Worm (Caenorhabditis elegans) whole organism, late embryonic: ENCODE data around the gene T05C12.11.

Source experiments
- C08G9.2 ChIP-seq: sonication (generic microtip); optimal IDR thresholded peaks from 2 replicates; lab custom pipeline; 2016; ENCODE audit warnings: mild to moderate bottlenecking, missing genetic modification characterization, moderate library complexity, missing compliant biosample characterization
- C38D4.7 ChIP-seq: fragments of 200-800 bp; sonication (Bioruptor generic); optimal IDR thresholded peaks from 2 replicates; lab custom pipeline; 2018; ENCODE audit warnings: mild to moderate bottlenecking, missing genetic modification characterization, moderate library complexity, missing compliant biosample characterization
- F13H6.1 ChIP-seq: sonication (generic microtip); optimal IDR thresholded peaks from 2 replicates; lab custom pipeline; 2016; ENCODE audit warnings: missing genetic modification characterization, missing compliant biosample characterization
- K02D7.2 ChIP-seq: sonication (generic microtip); optimal IDR thresholded peaks from 2 replicates; lab custom pipeline; 2017; ENCODE audit warnings: mild to moderate bottlenecking, missing genetic modification characterization, missing compliant biosample characterization
- ceh-14 ChIP-seq: sonication (generic microtip); optimal IDR thresholded peaks from 2 replicates; lab custom pipeline; 2016; ENCODE audit warnings: missing genotype, missing genetic modification characterization, missing compliant biosample characterization
- ceh-18 ChIP-seq: sonication (generic microtip); optimal IDR thresholded peaks from 2 replicates; lab custom pipeline; 2016; ENCODE audit warnings: missing genetic modification characterization, missing compliant biosample characterization
- ceh-2 ChIP-seq: sonication (generic microtip); optimal IDR thresholded peaks from 2 replicates; lab custom pipeline; 2016; ENCODE audit warnings: missing genotype, missing genetic modification characterization, missing compliant biosample characterization
- ceh-22 ChIP-seq: sonication (generic microtip); optimal IDR thresholded peaks from 2 replicates; lab custom pipeline; 2017; ENCODE audit warnings: missing biosample characterization, missing genetic modification characterization
- ceh-24 ChIP-seq: sonication (generic microtip); optimal IDR thresholded peaks from 2 replicates; lab custom pipeline; 2016; ENCODE audit warnings: mild to moderate bottlenecking, missing genetic modification characterization, missing compliant biosample characterization
- ceh-30 ChIP-seq: fragments of 150-350 bp; optimal IDR thresholded peaks from 2 replicates; lab custom pipeline; 2014; ENCODE audit warnings: missing biosample characterization, missing genetic modification characterization
- ceh-31 ChIP-seq: sonication (generic microtip); optimal IDR thresholded peaks from 2 replicates; lab custom pipeline; 2016; ENCODE audit warnings: missing genetic modification characterization, missing compliant biosample characterization
- ceh-48 ChIP-seq: sonication (generic microtip); optimal IDR thresholded peaks from 2 replicates; lab custom pipeline; 2016; ENCODE audit warnings: missing genetic modification characterization, inconsistent platforms, missing compliant biosample characterization
- ceh-6 ChIP-seq: fragments of 200-800 bp; sonication (Bioruptor generic); optimal IDR thresholded peaks from 2 replicates; lab custom pipeline; 2018; ENCODE audit warnings: mild to moderate bottlenecking, missing genetic modification characterization, missing compliant biosample characterization
- ceh-9 ChIP-seq: sonication (generic microtip); optimal IDR thresholded peaks from 2 replicates; lab custom pipeline; 2016; ENCODE audit warnings: mild to moderate bottlenecking, missing genetic modification characterization, inconsistent platforms, missing compliant biosample characterization
- dmd-4 ChIP-seq: sonication (generic microtip); optimal IDR thresholded peaks from 2 replicates; lab custom pipeline; 2016; ENCODE audit warnings: borderline replicate concordance, missing genetic modification characterization, missing compliant biosample characterization
- dve-1 ChIP-seq: sonication (generic microtip); optimal IDR thresholded peaks from 2 replicates; lab custom pipeline; 2017; ENCODE audit warnings: antibody characterized with exemption, mild to moderate bottlenecking, missing genetic modification characterization, missing compliant biosample characterization
- elt-2 ChIP-seq: sonication (generic microtip); optimal IDR thresholded peaks from 2 replicates; lab custom pipeline; 2016; ENCODE audit warnings: missing genetic modification reagents, missing genetic modification characterization, missing compliant biosample characterization
- elt-4 ChIP-seq: sonication (generic microtip); optimal IDR thresholded peaks from 2 replicates; lab custom pipeline; 2016; ENCODE audit warnings: missing genetic modification characterization, missing compliant biosample characterization
- eyg-1 ChIP-seq: sonication (generic microtip); optimal IDR thresholded peaks from 2 replicates; lab custom pipeline; 2016; ENCODE audit warnings: missing genotype, missing genetic modification characterization, missing compliant biosample characterization
- fkh-10 ChIP-seq: fragments of 150-350 bp; optimal IDR thresholded peaks from 2 replicates; lab custom pipeline; 2014; ENCODE audit warnings: missing biosample characterization, missing genetic modification reagents, missing genetic modification characterization
- fkh-6 ChIP-seq: sonication (generic microtip); optimal IDR thresholded peaks from 2 replicates; lab custom pipeline; 2016; ENCODE audit warnings: missing genetic modification characterization, missing compliant biosample characterization
- hlh-6 ChIP-seq: sonication (generic microtip); optimal IDR thresholded peaks from 2 replicates; lab custom pipeline; 2016; ENCODE audit warnings: missing genotype, missing genetic modification characterization, missing compliant biosample characterization
- nfya-1 ChIP-seq: sonication (generic microtip); optimal IDR thresholded peaks from 2 replicates; lab custom pipeline; 2017; ENCODE audit warnings: missing genetic modification characterization, mild to moderate bottlenecking, missing compliant biosample characterization, antibody characterized with exemption, moderate library complexity
- odd-2 ChIP-seq: sonication (generic microtip); optimal IDR thresholded peaks from 2 replicates; lab custom pipeline; 2017; ENCODE audit warnings: antibody characterized with exemption, mild to moderate bottlenecking, missing genetic modification characterization, missing compliant biosample characterization
- pha-2 ChIP-seq: sonication (generic microtip); optimal IDR thresholded peaks from 2 replicates; lab custom pipeline; 2017; ENCODE audit warnings: mild to moderate bottlenecking, missing genetic modification characterization, missing compliant biosample characterization
- ref-2 ChIP-seq: sonication (generic microtip); optimal IDR thresholded peaks from 2 replicates; lab custom pipeline; 2016; ENCODE audit warnings: missing genetic modification characterization, missing compliant biosample characterization
- tbx-2 ChIP-seq: sonication (generic microtip); optimal IDR thresholded peaks from 2 replicates; lab custom pipeline; 2016; ENCODE audit warnings: missing genetic modification characterization, missing compliant biosample characterization
- tbx-7 ChIP-seq: sonication (generic microtip); optimal IDR thresholded peaks from 2 replicates; lab custom pipeline; 2016; ENCODE audit warnings: missing genotype, missing genetic modification characterization, missing compliant biosample characterization
- unc-42 ChIP-seq: sonication (generic microtip); optimal IDR thresholded peaks from 2 replicates; lab custom pipeline; 2016; ENCODE audit warnings: missing genotype, missing genetic modification characterization, missing compliant biosample characterization
- unc-55 ChIP-seq: sonication (generic microtip); optimal IDR thresholded peaks from 2 replicates; lab custom pipeline; 2017; ENCODE audit warnings: missing biosample characterization, missing genetic modification reagents, missing genetic modification characterization
- unc-86 ChIP-seq: sonication (generic microtip); optimal IDR thresholded peaks from 2 replicates; lab custom pipeline; 2016; ENCODE audit warnings: missing genetic modification characterization, missing compliant biosample characterization
- zip-5 ChIP-seq: sonication (generic microtip); optimal IDR thresholded peaks from 2 replicates; lab custom pipeline; 2016; ENCODE audit warnings: missing genetic modification characterization, missing compliant biosample characterization

T05C12.11 gene

DNA sequence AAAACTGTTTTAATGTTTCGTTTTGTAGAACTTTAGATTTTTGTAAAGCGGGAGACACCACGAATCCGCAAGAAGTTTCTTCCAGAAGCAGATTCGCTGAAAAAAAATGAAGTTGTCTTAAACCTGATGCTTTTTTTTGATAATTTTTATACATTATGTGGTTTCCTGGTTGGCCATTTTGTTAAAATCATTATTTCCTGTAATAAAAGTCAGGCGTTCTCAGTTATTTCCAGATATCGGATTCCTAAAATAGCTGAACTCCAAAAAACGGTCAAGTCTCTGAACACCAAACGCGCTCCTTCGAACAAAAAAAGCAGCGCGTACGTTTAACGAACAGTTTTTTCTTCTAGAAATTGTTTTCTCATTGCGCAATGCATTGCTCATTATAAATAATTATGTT, 32.9 kb downstream of the T05C12.11 start (continued):
- peak; percentile 92 for TF ChIP-seq zip-5 (tag; lab: Kevin White, UChicago)
- TF ChIP-seq F13H6.1 (tag; lab: Kevin White, UChicago): peak; percentile 66
- TF ChIP-seq elt-2 (tag; lab: Kevin White, UChicago): peak; percentile 59
- TF ChIP-seq, all 69 proteins: peak for 22

DNA sequence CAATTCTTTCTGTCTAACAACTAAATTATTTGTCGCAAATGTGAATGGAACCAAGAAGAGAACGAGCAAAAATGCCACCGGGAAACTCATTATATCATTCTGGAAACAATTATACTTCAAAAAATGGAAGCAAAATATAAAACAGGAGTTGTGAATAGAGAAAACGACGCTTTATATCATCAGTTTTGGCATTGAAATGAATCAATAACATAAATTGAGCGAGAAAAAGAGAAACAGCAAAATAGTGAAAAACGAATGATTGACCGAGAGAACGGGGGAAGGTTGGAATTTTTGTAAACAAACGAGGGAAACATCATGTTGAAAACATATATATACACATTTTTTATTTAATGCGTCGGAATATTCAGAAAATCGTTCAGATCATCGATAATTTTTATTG, 33.5 kb downstream of the T05C12.11 start, which contains the start of gene ctns-1:
TSS of gene ctns-1 (minus strand) at position 101 of the 400 bp plus-strand sequence.
- TF ChIP-seq pha-2 (tag; lab: Kevin White, UChicago) (no peak), ceh-48 (tag; lab: Kevin White, UChicago) (no peak), tbx-7 (tag; lab: Kevin White, UChicago) (no peak), unc-86 (tag; lab: Kevin White, UChicago) (no peak), ref-2 (tag; lab: Kevin White, UChicago) (no peak), fkh-6 (tag; lab: Kevin White, UChicago) (no peak), ceh-30 (no peak), ceh-22 (no peak), C08G9.2 (tag; lab: Kevin White, UChicago) (no peak), nfya-1 (no peak), unc-55 (GFP tag; lab: Kevin White, UChicago) (no peak), ceh-2 (no peak), eyg-1 (tag; lab: Kevin White, UChicago) (no peak), dve-1 (tag; lab: Kevin White, UChicago) (no peak), dmd-4 (tag; lab: Kevin White, UChicago) (no peak), C38D4.7 (GFP tag; lab: Kevin White, UChicago) (no peak), tbx-2 (tag; lab: Kevin White, UChicago) (no peak), fkh-10 (GFP tag; lab: Kevin White, UChicago) (no peak), ceh-31 (tag; lab: Kevin White, UChicago) (no peak)

DNA sequence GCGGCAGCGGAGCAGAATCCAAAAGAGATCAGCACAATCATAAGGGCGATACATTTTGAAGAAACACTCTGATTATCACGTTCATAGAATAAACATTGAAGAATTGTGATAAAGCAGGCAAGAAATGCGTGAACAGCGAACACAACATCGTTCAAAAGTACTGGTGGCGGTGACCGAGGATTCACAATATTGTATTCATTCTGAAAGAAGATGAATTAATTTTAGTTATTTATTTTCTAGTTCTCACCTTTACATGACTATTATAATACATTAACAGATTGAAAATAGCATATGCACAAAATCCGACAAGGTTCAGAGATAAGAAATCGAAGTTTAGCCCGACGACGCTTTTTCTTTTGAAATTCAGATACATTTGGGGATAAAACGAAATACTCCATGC, 34.3 kb downstream of the T05C12.11 start:
- TF ChIP-seq hlh-6 (tag; lab: Kevin White, UChicago) (no peak), pha-2 (tag; lab: Kevin White, UChicago) (no peak), fkh-6 (tag; lab: Kevin White, UChicago) (no peak), C38D4.7 (GFP tag; lab: Kevin White, UChicago) (no peak), tbx-2 (tag; lab: Kevin White, UChicago) (no peak), unc-86 (tag; lab: Kevin White, UChicago) (no peak), ceh-9 (tag; lab: Kevin White, UChicago) (no peak), unc-55 (GFP tag; lab: Kevin White, UChicago) (no peak), K02D7.2 (tag; lab: Kevin White, UChicago) (no peak)

DNA sequence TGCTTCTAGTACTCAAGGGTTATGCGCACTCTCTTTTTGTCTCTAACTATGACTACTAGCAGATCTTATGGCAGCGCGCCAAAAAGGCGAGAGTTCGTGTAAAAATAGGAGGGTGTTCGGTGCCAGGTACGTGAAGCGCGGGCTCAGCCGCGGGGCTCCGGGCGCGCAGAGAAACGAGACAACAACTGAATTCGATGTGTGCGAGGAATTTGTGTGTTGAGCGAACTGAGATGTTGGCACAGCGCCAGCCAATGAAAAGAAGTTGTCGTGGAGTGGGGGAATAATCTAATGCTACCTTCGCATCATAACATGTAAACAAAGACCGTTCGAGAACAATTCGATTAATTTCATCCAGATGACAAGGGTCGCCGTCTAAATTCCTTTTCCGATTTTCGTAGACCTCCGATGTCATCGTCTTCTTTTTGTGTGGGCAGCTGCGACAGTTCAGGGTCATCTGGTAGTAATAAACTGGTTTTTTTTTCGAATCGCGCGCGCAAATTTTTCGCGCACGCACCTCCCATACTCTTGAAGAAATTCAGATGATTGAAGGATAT, 38.8 kb downstream of the T05C12.11 start:
- peak; percentile 35 for TF ChIP-seq ceh-6
- no peak for TF ChIP-seq odd-2
- peak; percentile 16 for TF ChIP-seq nfya-1
- peak; percentile 5 for TF ChIP-seq ceh-18 (tag; lab: Kevin White, UChicago)
- peak; percentile 8 for TF ChIP-seq unc-42
- TF ChIP-seq ceh-24 (tag; lab: Kevin White, UChicago): no peak
- peak; percentile 43 for TF ChIP-seq elt-4 (tag; lab: Kevin White, UChicago)
- TF ChIP-seq ceh-14 (tag; lab: Kevin White, UChicago): no peak
- peak; percentile 3 for TF ChIP-seq fkh-6 (tag; lab: Kevin White, UChicago)

DNA sequence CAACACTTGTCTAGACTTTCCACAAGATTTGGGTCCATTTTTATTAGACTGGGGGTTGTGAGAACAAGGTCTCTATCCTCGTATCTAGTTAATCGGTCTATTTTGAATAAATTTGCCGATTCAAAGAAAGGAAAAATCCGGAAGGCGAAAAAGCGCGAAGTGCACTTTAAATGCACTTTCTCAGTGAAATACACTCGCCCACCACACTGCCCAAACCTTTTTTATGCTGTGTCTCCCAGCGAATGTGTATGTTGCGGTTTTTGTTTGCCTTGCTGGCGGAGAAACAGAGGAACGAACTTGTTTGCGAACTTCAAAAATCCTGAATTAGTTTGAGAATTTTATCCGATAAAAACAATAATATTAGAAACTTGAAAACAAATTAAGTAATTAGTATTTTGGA, 39.5 kb downstream of the T05C12.11 start:
- TF ChIP-seq elt-2 (tag; lab: Kevin White, UChicago) (no peak), ref-2 (tag; lab: Kevin White, UChicago) (peak; percentile 4), unc-86 (tag; lab: Kevin White, UChicago) (no peak), unc-42 (no peak)
